Worm (Caenorhabditis elegans) whole organism, mixed stage, embryonic: Measurements from ENCODE around the gene glb-24.

Source experiments
- sptf-1 ChIP-seq: sonication (generic microtip); optimal IDR thresholded peaks from 2 replicates; lab custom pipeline; 2017; ENCODE audit warnings: mild to moderate bottlenecking, missing genetic modification characterization, moderate library complexity, missing compliant biosample characterization
- ztf-11 ChIP-seq: fragments of 150-350 bp; optimal IDR thresholded peaks from 2 replicates; lab custom pipeline; 2014; ENCODE audit warnings: missing biosample characterization, missing genetic modification characterization

- TF ChIP-seq sptf-1 (no peak), ztf-11 (tag; lab: Kevin White, UChicago) (no peak)
Observed at ce11 chrV:12885860-12886259, at the start of gene glb-24.
